Worm (Caenorhabditis elegans) whole organism, L4/young adult: ENCODE results near the gene F58E1.13.

ENCODE experiments used
- W03F9.2 ChIP-seq: fragments of 150-350 bp; optimal IDR thresholded peaks from 2 replicates; lab custom pipeline; 2014; ENCODE audit warnings: missing biosample characterization, missing genetic modification characterization
- dao-5 ChIP-seq: sonication (generic microtip); optimal IDR thresholded peaks from 2 replicates; lab custom pipeline; 2016; ENCODE audit warnings: missing genotype, missing genetic modification characterization, moderate library complexity, missing compliant biosample characterization
- him-1 ChIP-seq: sonication (generic microtip); optimal IDR thresholded peaks from 2 replicates; lab custom pipeline; 2016; ENCODE audit warnings: missing genotype, missing genetic modification reagents, missing genetic modification characterization, missing compliant biosample characterization

DNA sequence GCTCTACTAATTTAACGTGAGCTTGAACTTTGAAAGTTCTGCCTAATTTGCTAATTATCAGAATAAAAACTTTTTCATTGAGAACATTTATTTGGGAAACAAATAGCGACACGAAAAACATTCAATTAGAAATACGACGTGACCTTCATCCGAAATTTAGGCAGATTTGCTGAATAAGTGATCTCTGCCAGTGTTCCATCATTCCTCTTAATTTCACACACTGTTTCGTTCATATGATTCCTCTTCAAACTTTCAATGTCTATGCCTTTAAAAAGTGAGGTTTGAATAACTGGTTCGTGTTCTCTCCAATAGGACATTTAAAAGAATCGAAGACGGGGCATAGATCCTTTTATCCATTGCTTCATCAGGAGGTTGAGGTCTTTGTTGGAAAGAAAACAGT is 45.2 kb downstream of the F58E1.13 start, which contains the start of gene fbxb-20:
- no peak for TF ChIP-seq dao-5 (tag; lab: Kevin White, UChicago)
- no peak for TF ChIP-seq him-1 (tag; lab: Kevin White, UChicago)
- no peak for TF ChIP-seq W03F9.2 (tag; lab: Kevin White, UChicago)
